Worm (Caenorhabditis elegans) whole organism, L4/young adult: ENCODE data around the gene F11C7.2.

Experiments
- dao-5 ChIP-seq: sonication (generic microtip); optimal IDR thresholded peaks from 2 replicates; lab custom pipeline; 2016; ENCODE audit warnings: missing genotype, missing genetic modification characterization, moderate library complexity, missing compliant biosample characterization
- him-1 ChIP-seq: sonication (generic microtip); optimal IDR thresholded peaks from 2 replicates; lab custom pipeline; 2016; ENCODE audit warnings: missing genotype, missing genetic modification reagents, missing genetic modification characterization, missing compliant biosample characterization

DNA sequence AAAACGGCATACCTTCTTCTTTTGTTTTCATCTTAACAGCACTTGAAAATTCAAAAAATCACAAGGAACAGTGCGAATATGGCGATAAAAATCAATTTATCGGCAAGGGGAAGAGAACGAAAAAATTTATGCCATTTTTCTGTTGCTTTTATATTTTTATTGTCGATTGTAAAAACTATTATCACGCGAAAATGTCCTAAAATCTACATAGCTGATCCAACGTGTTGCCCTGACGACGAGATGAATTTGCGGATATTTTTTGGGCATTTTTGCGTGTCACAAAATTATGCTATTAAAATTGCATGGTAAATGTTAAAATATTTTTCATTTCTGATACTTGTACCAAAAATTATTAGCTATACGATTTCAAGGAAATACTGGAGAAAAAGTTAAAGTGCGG is 14.6 kb upstream of the F11C7.2 start, which contains the start of gene F10D7.4:
- no peak for TF ChIP-seq dao-5 (tag; lab: Kevin White, UChicago)
- no peak for TF ChIP-seq him-1 (tag; lab: Kevin White, UChicago)
